Worm (Caenorhabditis elegans) whole organism, midembryonic: ENCODE measurements around the gene arf-5.

Source experiments
- T22C8.4 ChIP-seq: fragments of 200-800 bp; sonication (Bioruptor generic); IDR thresholded peaks from 2 replicates; pipeline ENCODE4 v1.3.6; 2022; ENCODE audit warnings: missing genetic modification characterization, missing compliant biosample characterization
- cog-1 ChIP-seq: sonication (generic microtip); optimal IDR thresholded peaks from 2 replicates; lab custom pipeline; 2016; ENCODE audit warnings: missing genetic modification characterization, missing compliant biosample characterization
- flt-1 ChIP-seq: fragments of 200-800 bp; sonication (Bioruptor generic); IDR thresholded peaks from 2 replicates; pipeline ENCODE4 v1.3.6; 2022; ENCODE audit warnings: missing genetic modification characterization, missing compliant biosample characterization
- klf-2 ChIP-seq: fragments of 200-800 bp; sonication (Bioruptor generic); conservative IDR thresholded peaks from 2 replicates; pipeline ENCODE4 v1.3.6; 2022; ENCODE audit warnings: missing genetic modification reagents, missing genetic modification characterization, missing compliant biosample characterization
- med-1 ChIP-seq: sonication (generic microtip); optimal IDR thresholded peaks from 2 replicates; lab custom pipeline; 2017; ENCODE audit warnings: missing genetic modification characterization, mild to moderate bottlenecking, missing compliant biosample characterization, antibody characterized with exemption, missing genetic modification reagents; ENCODE audit not compliant: insufficient read depth
- ref-1 ChIP-seq: fragments of 200-800 bp; sonication (Bioruptor generic); conservative IDR thresholded peaks from 2 replicates; pipeline ENCODE4 v1.3.6; 2022; ENCODE audit warnings: missing genetic modification reagents, missing genetic modification characterization, missing compliant biosample characterization
- tab-1 ChIP-seq: fragments of 200-800 bp; sonication (Bioruptor generic); IDR thresholded peaks from 2 replicates; pipeline ENCODE4 v1.3.6; 2022; ENCODE audit warnings: missing genetic modification characterization, missing compliant biosample characterization
- ztf-23 ChIP-seq: fragments of 200-800 bp; sonication (Bioruptor generic); IDR thresholded peaks from 2 replicates; pipeline ENCODE4 v1.3.6; 2022; ENCODE audit warnings: missing genetic modification reagents, missing genetic modification characterization, missing compliant biosample characterization

DNA sequence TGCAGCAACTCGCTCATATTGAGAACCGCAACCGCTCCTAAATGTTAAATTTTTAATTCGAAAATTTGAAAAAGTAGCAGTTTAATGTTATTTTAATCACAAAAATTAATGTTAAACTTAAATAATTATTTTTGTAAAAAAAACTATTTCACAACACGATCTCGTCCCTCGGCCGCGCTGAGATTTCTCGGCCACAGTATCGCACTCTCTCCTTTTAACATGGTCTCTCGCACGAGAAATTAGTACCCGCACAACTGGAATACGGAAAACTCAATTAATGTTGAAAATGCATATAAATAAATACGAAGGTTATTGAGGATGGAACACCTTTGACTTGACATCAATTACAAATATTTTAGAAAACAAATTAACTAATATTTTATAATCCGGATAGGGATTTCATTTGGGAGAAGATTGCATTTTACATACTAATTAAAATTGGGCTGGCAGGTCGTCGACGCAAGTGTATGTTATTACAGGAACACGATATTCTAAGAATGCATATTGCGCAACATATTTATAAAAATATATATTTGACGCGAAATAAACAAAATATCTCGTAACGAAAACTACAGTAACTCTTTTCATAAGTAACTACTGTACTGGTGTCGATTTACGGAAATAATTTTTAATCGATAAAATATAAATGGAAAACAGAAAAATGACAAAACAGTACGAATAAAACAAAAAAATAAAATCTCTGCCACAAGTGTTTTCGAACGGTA, 37.6 kb downstream of the arf-5 start, which contains the start of gene dnc-4:
- TF ChIP-seq tab-1 (no peak), ref-1 (no peak), klf-2 (GFP tag; lab: Robert Waterston, UW) (no peak), cog-1 (tag; lab: Kevin White, UChicago) (no peak), ztf-23 (GFP tag; lab: Robert Waterston, UW) (0 out of 2 replicates have a peak, but pooled peaks have one; percentile 24), flt-1 (GFP tag; lab: Robert Waterston, UW) (no peak), T22C8.4 (GFP tag; lab: Robert Waterston, UW) (no peak), med-1 (GFP tag; lab: Kevin White, UChicago) (no peak)
